Fruit fly (Drosophila melanogaster) whole organism, wandering third instar larva: ENCODE results near the gene Plap.

ENCODE experiments used
- Abd-B ChIP-seq: fragments of >200 bp; optimal IDR thresholded peaks from 2 replicates; lab custom pipeline; 2017; ENCODE audit warnings: missing biosample characterization, missing genetic modification characterization
- Dfd ChIP-seq: fragments of >200 bp; optimal IDR thresholded peaks from 2 replicates; lab custom pipeline; 2017; ENCODE audit warnings: missing biosample characterization, missing genetic modification characterization
- Hr78 ChIP-seq: fragments of >200 bp; optimal IDR thresholded peaks from 2 replicates; lab custom pipeline; 2017; ENCODE audit warnings: missing biosample characterization, missing genetic modification characterization
- br ChIP-seq: fragments of 200-800 bp; sonication (Bioruptor generic); optimal IDR thresholded peaks from 2 replicates; lab custom pipeline; 2016; ENCODE audit warnings: missing biosample characterization, missing genetic modification characterization
- jim ChIP-seq: fragments of 175-275, 200-325 bp; sonication (Bioruptor generic); optimal IDR thresholded peaks from 2 replicates; lab custom pipeline; 2016; ENCODE audit warnings: missing biosample characterization, mild to moderate bottlenecking, missing genetic modification characterization
- usp ChIP-seq: fragments of >200 bp; optimal IDR thresholded peaks from 2 replicates; lab custom pipeline; 2017; ENCODE audit warnings: missing biosample characterization, missing genetic modification characterization

- no peak for TF ChIP-seq Dfd (GFP tag; lab: Kevin White, UChicago)
- no peak for TF ChIP-seq usp (GFP tag; lab: Kevin White, UChicago)
- no peak for TF ChIP-seq Abd-B (GFP tag; lab: Kevin White, UChicago)
- TF ChIP-seq Hr78 (GFP tag; lab: Kevin White, UChicago) = no peak
- TF ChIP-seq jim = no peak
- TF ChIP-seq br = no peak
Observed at dm6 chr2L:1218993-1219392, 48.8 kb upstream of the Plap start, which contains the start of gene CG42329.
